Worm (Caenorhabditis elegans): ENCODE data around the gene amt-3.

DNA sequence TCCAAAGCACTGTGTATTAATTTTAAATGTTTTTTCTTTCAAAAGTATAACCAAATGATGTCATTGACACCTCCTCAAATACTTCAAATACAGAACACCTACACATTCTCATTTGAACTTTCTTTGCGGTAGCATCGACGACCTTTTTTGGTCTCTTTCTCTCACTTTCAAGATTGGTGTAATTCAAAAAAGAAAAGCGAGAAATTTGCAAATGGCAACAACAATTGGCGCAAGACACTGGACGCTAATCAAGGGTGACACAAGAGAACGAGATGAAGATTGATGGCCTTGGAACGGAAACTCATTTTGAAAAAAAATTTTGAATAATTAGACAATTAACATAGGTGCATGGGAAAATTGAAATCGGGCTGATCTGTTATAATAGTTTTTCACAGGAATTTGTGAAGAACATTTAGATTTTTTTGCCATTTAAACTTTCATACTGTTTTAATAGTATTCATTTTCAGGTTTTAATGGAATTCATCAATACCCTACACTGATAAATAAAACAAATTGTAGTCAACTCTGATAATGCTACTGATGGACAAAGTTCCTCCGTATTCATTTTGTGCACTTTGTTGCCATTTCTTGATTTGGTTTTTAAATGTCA, 48.2 kb upstream of the amt-3 start, which contains the start of gene fdgt-2:
- TF ChIP-seq hmg-4 (GFP tag; optimal IDR thresholded peaks at IDR 0.05) = no peak
- no peak for TF ChIP-seq ama-1 (optimal IDR thresholded peaks at IDR 0.05)
- no peak for TF ChIP-seq hnd-1 (tag; optimal IDR thresholded peaks at IDR 0.05)
- TF ChIP-seq tra-4 (tag; optimal IDR thresholded peaks at IDR 0.05) = no peak
- TF ChIP-seq flt-1 (GFP tag; IDR thresholded peaks at IDR 0.05) = no peak
- TF ChIP-seq F13C5.2 (tag; optimal IDR thresholded peaks at IDR 0.05) = no peak
- no peak for TF ChIP-seq B0310.2 (tag; optimal IDR thresholded peaks at IDR 0.05)
- TF ChIP-seq tbx-37 (GFP tag; conservative IDR thresholded peaks at IDR 0.05) = no peak
- no peak for TF ChIP-seq pes-1 (GFP tag; IDR thresholded peaks at IDR 0.05)
- no peak for TF ChIP-seq ceh-36 (tag; optimal IDR thresholded peaks at IDR 0.05)

Measured in whole organism, early embryonic.